Worm (Caenorhabditis elegans) whole organism, L2 larva: ENCODE results near the gene gos-28.

ENCODE experiments used
- C34F6.9 ChIP-seq: fragments of 150-350 bp; optimal IDR thresholded peaks from 2 replicates; lab custom pipeline; 2014; ENCODE audit warnings: missing biosample characterization, missing genetic modification characterization
- F13H6.1 ChIP-seq: sonication (generic microtip); optimal IDR thresholded peaks from 2 replicates; lab custom pipeline; 2016; ENCODE audit warnings: missing genetic modification characterization, missing compliant biosample characterization
- R02D3.7 ChIP-seq: fragments of 150-350 bp; optimal IDR thresholded peaks from 2 replicates; lab custom pipeline; 2014; ENCODE audit warnings: missing biosample characterization, missing genetic modification characterization
- Y55F3AM.14 ChIP-seq: fragments of 200-800 bp; sonication (Bioruptor generic); optimal IDR thresholded peaks from 2 replicates; lab custom pipeline; 2018; ENCODE audit warnings: mild to moderate bottlenecking, missing genetic modification characterization, missing compliant biosample characterization
- alr-1 ChIP-seq: fragments of 150-350 bp; optimal IDR thresholded peaks from 2 replicates; lab custom pipeline; 2014; ENCODE audit warnings: missing biosample characterization, missing genetic modification characterization
- aly-2 ChIP-seq: fragments of 150-350 bp; optimal IDR thresholded peaks from 2 replicates; lab custom pipeline; 2014; ENCODE audit warnings: missing biosample characterization, missing genetic modification characterization
- ama-1 ChIP-seq: fragments of 150-350 bp; optimal IDR thresholded peaks from 2 replicates; lab custom pipeline; 2018; ENCODE audit warnings: inconsistent platforms
- blmp-1 ChIP-seq: sonication (generic microtip); optimal IDR thresholded peaks from 2 replicates; lab custom pipeline; 2017; ENCODE audit warnings: missing genetic modification characterization, mild to moderate bottlenecking, missing compliant biosample characterization, antibody characterized with exemption, moderate library complexity; ENCODE audit not compliant: insufficient read depth
- ceh-82 ChIP-seq: fragments of 150-350 bp; optimal IDR thresholded peaks from 2 replicates; lab custom pipeline; 2014; ENCODE audit warnings: missing biosample characterization, missing genetic modification characterization
- crh-2 ChIP-seq: sonication (generic microtip); optimal IDR thresholded peaks from 2 replicates; lab custom pipeline; 2017; ENCODE audit warnings: missing biosample characterization, missing genetic modification characterization
- egl-27 ChIP-seq: sonication (generic microtip); optimal IDR thresholded peaks from 3 replicates; lab custom pipeline; 2017; ENCODE audit warnings: missing biosample characterization, missing genetic modification reagents, missing genetic modification characterization
- elt-1 ChIP-seq: fragments of 150-350 bp; optimal IDR thresholded peaks from 2 replicates; lab custom pipeline; 2014; ENCODE audit warnings: missing biosample characterization, missing genetic modification characterization
- elt-3 ChIP-seq: sonication (generic microtip); optimal IDR thresholded peaks from 2 replicates; lab custom pipeline; 2017; ENCODE audit warnings: missing biosample characterization, missing genetic modification characterization
- fos-1 ChIP-seq: fragments of 150-350 bp; optimal IDR thresholded peaks from 2 replicates; lab custom pipeline; 2014; ENCODE audit warnings: missing biosample characterization, missing genetic modification characterization
- gmeb-1 ChIP-seq: fragments of 150-350 bp; optimal IDR thresholded peaks from 2 replicates; lab custom pipeline; 2014; ENCODE audit warnings: missing biosample characterization, missing genetic modification characterization
- lin-11 ChIP-seq: fragments of 150-350 bp; sonication (generic microtip); optimal IDR thresholded peaks from 2 replicates; lab custom pipeline; 2014; ENCODE audit warnings: missing biosample characterization, missing genetic modification characterization, inconsistent platforms, mixed read lengths
- lin-13 ChIP-seq: fragments of 150-350 bp; optimal IDR thresholded peaks from 2 replicates; lab custom pipeline; 2014; ENCODE audit warnings: missing biosample characterization, missing genetic modification reagents, missing genetic modification characterization
- lsy-2 ChIP-seq, 2 experiments: fragments of 150-350 bp in 1 of 2; sonication (generic microtip) in 1 of 2; optimal IDR thresholded peaks; 2 replicates each; lab custom pipeline; 2014 to 2017; ENCODE audit warnings: missing biosample characterization in 2 of 2, missing genetic modification characterization in 2 of 2
- mbf-1 ChIP-seq: sonication (generic microtip); optimal IDR thresholded peaks from 2 replicates; lab custom pipeline; 2017; ENCODE audit warnings: missing biosample characterization, missing genetic modification characterization
- nhr-10 ChIP-seq: sonication (generic microtip); optimal IDR thresholded peaks from 2 replicates; lab custom pipeline; 2017; ENCODE audit warnings: missing biosample characterization, missing genetic modification characterization
- nhr-11 ChIP-seq: fragments of 150-350 bp; optimal IDR thresholded peaks from 2 replicates; lab custom pipeline; 2014; ENCODE audit warnings: missing biosample characterization, missing genetic modification characterization
- nhr-23 ChIP-seq: fragments of 150-350 bp; optimal IDR thresholded peaks from 2 replicates; lab custom pipeline; 2014; ENCODE audit warnings: missing biosample characterization, missing genetic modification reagents, missing genetic modification characterization
- nhr-237 ChIP-seq: fragments of 150-350 bp; optimal IDR thresholded peaks from 2 replicates; lab custom pipeline; 2014; ENCODE audit warnings: missing biosample characterization, missing genetic modification characterization
- nhr-6 ChIP-seq: fragments of 150-350 bp; optimal IDR thresholded peaks from 2 replicates; lab custom pipeline; 2014; ENCODE audit warnings: missing biosample characterization, missing genetic modification characterization
- peb-1 ChIP-seq: fragments of 150-350 bp; optimal IDR thresholded peaks from 2 replicates; lab custom pipeline; 2014; ENCODE audit warnings: missing biosample characterization, missing genetic modification characterization
- sem-4 ChIP-seq: fragments of 150-350 bp; optimal IDR thresholded peaks from 2 replicates; lab custom pipeline; 2014; ENCODE audit warnings: missing biosample characterization, missing genetic modification reagents, missing genetic modification characterization
- skn-1 ChIP-seq: sonication (generic microtip); optimal IDR thresholded peaks from 2 replicates; lab custom pipeline; 2017; ENCODE audit warnings: missing biosample characterization, missing genetic modification characterization
- sma-9 ChIP-seq, 2 experiments: fragments of 150-350 bp in 1 of 2; sonication (generic microtip) in 1 of 2; optimal IDR thresholded peaks; 2 replicates each; lab custom pipeline; 2014 to 2016; ENCODE audit warnings: missing genetic modification characterization in 2 of 2, mild to moderate bottlenecking in 1 of 2, missing biosample characterization in 1 of 2, missing compliant biosample characterization in 1 of 2, missing genetic modification reagents in 1 of 2, moderate library complexity in 1 of 2
- unc-39 ChIP-seq: fragments of 150-350 bp; optimal IDR thresholded peaks from 2 replicates; lab custom pipeline; 2014; ENCODE audit warnings: missing biosample characterization, missing genetic modification characterization
- unc-62 ChIP-seq: fragments of 150-350 bp; optimal IDR thresholded peaks from 2 replicates; lab custom pipeline; 2014; ENCODE audit warnings: missing biosample characterization, missing genetic modification reagents, missing genetic modification characterization
- zag-1 ChIP-seq: fragments of 150-350 bp; optimal IDR thresholded peaks from 2 replicates; lab custom pipeline; 2014; ENCODE audit warnings: missing biosample characterization, missing genetic modification characterization
- ztf-1 ChIP-seq: fragments of 200-800 bp; sonication (Bioruptor generic); conservative IDR thresholded peaks from 2 replicates; pipeline ENCODE4 v1.3.6; 2022; ENCODE audit warnings: missing genetic modification characterization, missing compliant biosample characterization
- ztf-11 ChIP-seq: sonication (generic microtip); optimal IDR thresholded peaks from 2 replicates; lab custom pipeline; 2017; ENCODE audit warnings: missing biosample characterization, missing genetic modification characterization

gos-28 gene

ce11 chrIII:7353871-7354270, 4.9 kb upstream of the gos-28 start, which contains the start of gene F08F8.9:
Gene F08F8.9, minus strand, starts transcription at chrIII:7353971.
- TF ChIP-seq crh-2 = peak; percentile 8
- no peak for TF ChIP-seq lsy-2 (tag; optimal IDR thresholded peaks at IDR 0.05; lab: Kevin White, UChicago)

ce11 chrIII:7347049-7347448, 1.9 kb downstream of the gos-28 start, which contains the start of gene F08F8.7:
Gene F08F8.7, minus strand, starts transcription at chrIII:7347149.
- no peak for TF ChIP-seq fos-1 (tag; lab: Kevin White, UChicago)
- TF ChIP-seq C34F6.9 (tag; lab: Kevin White, UChicago) = no peak
- no peak for TF ChIP-seq F13H6.1 (tag; lab: Kevin White, UChicago)
- TF ChIP-seq nhr-23 = no peak
- no peak for TF ChIP-seq elt-3 (tag; lab: Kevin White, UChicago)
- TF ChIP-seq ama-1 = no peak
- TF ChIP-seq sem-4 (tag; lab: Kevin White, UChicago) = no peak
- TF ChIP-seq Y55F3AM.14 (GFP tag; lab: Kevin White, UChicago) = no peak
- no peak for TF ChIP-seq nhr-237 (tag; lab: Kevin White, UChicago)
- no peak for TF ChIP-seq aly-2 (tag; lab: Kevin White, UChicago)
- no peak for TF ChIP-seq blmp-1 (tag; lab: Kevin White, UChicago)
- TF ChIP-seq ceh-82 (tag; lab: Kevin White, UChicago) = no peak
- no peak for TF ChIP-seq alr-1 (tag; lab: Kevin White, UChicago)

- TF ChIP-seq C34F6.9 (tag; lab: Kevin White, UChicago) (no peak), egl-27 (no peak), R02D3.7 (tag; lab: Kevin White, UChicago) (no peak), unc-62 (GFP tag; lab: Kevin White, UChicago) (no peak), lin-13 (GFP tag; lab: Kevin White, UChicago) (no peak), crh-2 (no peak), unc-39 (no peak), fos-1 (tag; lab: Kevin White, UChicago) (no peak), ama-1 (no peak)
Measured at ce11 chrIII:7343389-7343788, 5.6 kb downstream of the gos-28 start, which contains the start of gene F08F8.6. Gene F08F8.6, plus strand, starts transcription at chrIII:7343689.

ce11 chrIII:7339138-7339537, 9.8 kb downstream of the gos-28 start:
- TF ChIP-seq C34F6.9 (tag; lab: Kevin White, UChicago) = no peak
- TF ChIP-seq ama-1 = no peak
- TF ChIP-seq crh-2 = no peak
- no peak for TF ChIP-seq ceh-82 (tag; lab: Kevin White, UChicago)
- TF ChIP-seq Y55F3AM.14 (GFP tag; lab: Kevin White, UChicago) = no peak
- no peak for TF ChIP-seq elt-3 (tag; lab: Kevin White, UChicago)
- no peak for TF ChIP-seq nhr-6
- TF ChIP-seq elt-1 = no peak
- TF ChIP-seq F13H6.1 (tag; lab: Kevin White, UChicago) = no peak
- no peak for TF ChIP-seq nhr-10 (tag; lab: Kevin White, UChicago)
- no peak for TF ChIP-seq lin-11 (tag; lab: Kevin White, UChicago)
- no peak for TF ChIP-seq ztf-1 (GFP tag; lab: Robert Waterston, UW)

- TF ChIP-seq unc-39 (no peak), lsy-2 (tag; optimal IDR thresholded peaks at IDR 0.05; lab: Kevin White, UChicago) (peak in 1 of 2 experiments; percentile 48), gmeb-1 (tag; lab: Kevin White, UChicago) (no peak), egl-27 (peak; percentile 6), ama-1 (peak; percentile 1), C34F6.9 (tag; lab: Kevin White, UChicago) (peak; percentile 15)
Measured at ce11 chrIII:7338693-7339092, 10.3 kb downstream of the gos-28 start, which contains the start of gene kap-1. Gene kap-1, plus strand, starts transcription at chrIII:7338835.

ce11 chrIII:7338009-7338408, 11.0 kb downstream of the gos-28 start:
- TF ChIP-seq nhr-11 (tag; lab: Kevin White, UChicago) (no peak), sem-4 (tag; lab: Kevin White, UChicago) (no peak), ama-1 (no peak), ztf-1 (GFP tag; lab: Robert Waterston, UW) (no peak), zag-1 (tag; lab: Kevin White, UChicago) (no peak), alr-1 (tag; lab: Kevin White, UChicago) (no peak), mbf-1 (tag; lab: Kevin White, UChicago) (no peak), unc-39 (no peak), ceh-82 (tag; lab: Kevin White, UChicago) (no peak), ztf-11 (tag; lab: Kevin White, UChicago) (no peak), sma-9 (GFP tag; optimal IDR thresholded peaks at IDR 0.05; lab: Kevin White, UChicago) (no peak), sma-9 (tag; optimal IDR thresholded peaks at IDR 0.05; lab: Kevin White, UChicago) (no peak), elt-3 (tag; lab: Kevin White, UChicago) (no peak), C34F6.9 (tag; lab: Kevin White, UChicago) (no peak), lin-13 (GFP tag; lab: Kevin White, UChicago) (no peak), lsy-2 (tag; optimal IDR thresholded peaks at IDR 0.05; lab: Kevin White, UChicago) (no peak), peb-1 (tag; lab: Kevin White, UChicago) (no peak), skn-1 (tag; lab: Kevin White, UChicago) (no peak)
